Fruit fly (Drosophila melanogaster) whole organism, embryonic: ENCODE results near the gene mei-218.

Experiments
- Blimp-1 ChIP-seq: fragments of 200-800 bp; sonication (Bioruptor generic); optimal IDR thresholded peaks from 3 replicates; lab custom pipeline; 2018; ENCODE audit warnings: missing biosample characterization, missing genetic modification characterization, mild to moderate bottlenecking, moderate library complexity, missing genetic modification reagents
- C15 ChIP-seq: fragments of 200-800 bp; sonication (Bioruptor generic); IDR thresholded peaks from 3 replicates; pipeline ENCODE4 v1.3.6; 2022; ENCODE audit warnings: missing biosample characterization, missing genetic modification characterization
- CG10267 ChIP-seq: fragments of 200-800 bp; sonication (Bioruptor generic); optimal IDR thresholded peaks from 2 replicates; lab custom pipeline; 2018; ENCODE audit warnings: missing biosample characterization, mild to moderate bottlenecking, missing genetic modification characterization, moderate library complexity
- CG10979 ChIP-seq: fragments of 200-800 bp; sonication (Bioruptor generic); optimal IDR thresholded peaks from 2 replicates; lab custom pipeline; 2018; ENCODE audit warnings: missing biosample characterization, mild to moderate bottlenecking, missing genetic modification characterization, moderate library complexity
- CG1233 ChIP-seq: fragments of 200-800 bp; sonication (Bioruptor generic); optimal IDR thresholded peaks from 4 replicates; lab custom pipeline; 2018; ENCODE audit warnings: missing biosample characterization, mild to moderate bottlenecking, missing genetic modification characterization
- CG13775 ChIP-seq: fragments of 200-800 bp; sonication (Bioruptor generic); optimal IDR thresholded peaks from 3 replicates; lab custom pipeline; 2017; ENCODE audit warnings: missing biosample characterization, mild to moderate bottlenecking, missing genetic modification characterization
- CG14710 ChIP-seq: fragments of 200-800 bp; sonication (Bioruptor generic); optimal IDR thresholded peaks from 3 replicates; lab custom pipeline; 2019; ENCODE audit warnings: missing biosample characterization, mild to moderate bottlenecking, missing genetic modification characterization, moderate library complexity
- CG17328 ChIP-seq: fragments of 200-800 bp; sonication (Bioruptor generic); IDR thresholded peaks from 2 replicates; pipeline ENCODE4 v1.3.6; 2022; ENCODE audit warnings: missing biosample characterization, missing genetic modification characterization
- CG17359 ChIP-seq: fragments of 200-800 bp; sonication (Bioruptor generic); optimal IDR thresholded peaks from 3 replicates; lab custom pipeline; 2018; ENCODE audit warnings: missing biosample characterization, mild to moderate bottlenecking, missing genetic modification characterization, moderate library complexity
- CG17612 ChIP-seq: fragments of 200-800 bp; sonication (Bioruptor generic); IDR thresholded peaks from 2 replicates; pipeline ENCODE4 v1.3.6; 2022; ENCODE audit warnings: missing biosample characterization, missing genetic modification characterization
- CG18262 ChIP-seq: fragments of 200-800 bp; optimal IDR thresholded peaks from 3 replicates; lab custom pipeline; 2019; ENCODE audit warnings: missing biosample characterization, mild to moderate bottlenecking, missing genetic modification characterization, moderate library complexity
- CG2889 ChIP-seq: fragments of 200-800 bp; sonication (Bioruptor generic); IDR thresholded peaks from 3 replicates; pipeline ENCODE4 v1.3.6; 2022; ENCODE audit warnings: missing biosample characterization, missing genetic modification characterization
- CG32532 ChIP-seq: fragments of 200-800 bp; sonication (Bioruptor generic); IDR thresholded peaks from 2 replicates; pipeline ENCODE4 v1.3.6; 2022; ENCODE audit warnings: missing biosample characterization, missing genetic modification characterization
- CG6791 ChIP-seq: fragments of 200-800 bp; sonication (Bioruptor generic); IDR thresholded peaks from 3 replicates; pipeline ENCODE4 v1.3.6; 2022; ENCODE audit warnings: missing biosample characterization, missing genetic modification characterization; ENCODE audit not compliant: partially characterized antibody
- CG7987 ChIP-seq: fragments of 200-800 bp; sonication (Bioruptor generic); optimal IDR thresholded peaks from 2 replicates; lab custom pipeline; 2018; ENCODE audit warnings: missing biosample characterization, mild to moderate bottlenecking, missing genetic modification characterization, moderate library complexity
- CG8281 ChIP-seq: fragments of 200-800 bp; sonication (Bioruptor generic); optimal IDR thresholded peaks from 2 replicates; lab custom pipeline; 2018; ENCODE audit warnings: missing biosample characterization, mild to moderate bottlenecking, missing genetic modification characterization, moderate library complexity
- CG8924 ChIP-seq: fragments of 200-800 bp; optimal IDR thresholded peaks from 3 replicates; lab custom pipeline; 2019; ENCODE audit warnings: missing biosample characterization, mild to moderate bottlenecking, missing genetic modification characterization, moderate library complexity
- CG9609 ChIP-seq: fragments of 200-800 bp; sonication (Bioruptor generic); optimal IDR thresholded peaks from 3 replicates; lab custom pipeline; 2016; ENCODE audit warnings: missing biosample characterization, missing genetic modification characterization
- CG9727 ChIP-seq: fragments of 200-800 bp; sonication (Bioruptor generic); optimal IDR thresholded peaks from 3 replicates; lab custom pipeline; 2017; ENCODE audit warnings: missing biosample characterization, mild to moderate bottlenecking, missing genetic modification characterization
- Dp ChIP-seq: fragments of 200-800 bp; sonication (Bioruptor generic); optimal IDR thresholded peaks from 2 replicates; lab custom pipeline; 2018; ENCODE audit warnings: missing biosample characterization, mild to moderate bottlenecking, missing genetic modification characterization, moderate library complexity
- Ets97D ChIP-seq: fragments of 200-800 bp; sonication (Bioruptor generic); optimal IDR thresholded peaks from 3 replicates; lab custom pipeline; 2016; ENCODE audit warnings: missing biosample characterization, missing genetic modification characterization
- Fer2 ChIP-seq: fragments of 200-800 bp; sonication (Bioruptor generic); optimal IDR thresholded peaks from 2 replicates; lab custom pipeline; 2018; ENCODE audit warnings: missing biosample characterization, mild to moderate bottlenecking, missing genetic modification characterization, moderate library complexity
- Gsc ChIP-seq: fragments of 200-800 bp; sonication (Bioruptor generic); IDR thresholded peaks from 2 replicates; pipeline ENCODE4 v1.3.6; 2022; ENCODE audit warnings: missing biosample characterization, missing genetic modification characterization
- Hr51 ChIP-seq, 2 experiments: fragments of 200-800 bp; sonication (Bioruptor generic); optimal IDR thresholded peaks; 2 replicates in 1 of 2; 3 replicates in 1 of 2; lab custom pipeline; 2016 to 2018; ENCODE audit warnings: missing biosample characterization in 2 of 2, missing genetic modification characterization in 2 of 2, mild to moderate bottlenecking in 1 of 2, moderate library complexity in 1 of 2
- MTF-1 ChIP-seq: fragments of 200-800 bp; sonication (Bioruptor generic); optimal IDR thresholded peaks from 2 replicates; lab custom pipeline; 2018; ENCODE audit warnings: missing biosample characterization, mild to moderate bottlenecking, missing genetic modification characterization, borderline replicate concordance
- NFAT ChIP-seq: fragments of 200-800 bp; sonication (Bioruptor generic); IDR thresholded peaks from 2 replicates; pipeline ENCODE4 v1.3.6; 2022; ENCODE audit warnings: missing biosample characterization, missing genetic modification characterization
- Nf-YC ChIP-seq: fragments of 200-800 bp; optimal IDR thresholded peaks from 3 replicates; lab custom pipeline; 2019; ENCODE audit warnings: missing biosample characterization, mild to moderate bottlenecking, missing genetic modification characterization, moderate library complexity
- Oli ChIP-seq: fragments of 200-800 bp; sonication (Bioruptor generic); optimal IDR thresholded peaks from 2 replicates; lab custom pipeline; 2018; ENCODE audit warnings: missing biosample characterization, mild to moderate bottlenecking, missing genetic modification characterization, moderate library complexity
- Pdp1 ChIP-seq, 2 experiments: fragments of 200-800 bp; sonication (Bioruptor generic); optimal IDR thresholded peaks; 3 replicates each; lab custom pipeline; 2016; ENCODE audit warnings: missing biosample characterization in 2 of 2, missing genetic modification characterization in 2 of 2, mild to moderate bottlenecking in 1 of 2, moderate library complexity in 1 of 2
- Ptx1 ChIP-seq: fragments of 200-800 bp; sonication (Bioruptor generic); IDR thresholded peaks from 2 replicates; pipeline ENCODE4 v1.3.6; 2022; ENCODE audit warnings: missing biosample characterization, missing genetic modification characterization
- Rx ChIP-seq: fragments of 200-800 bp; sonication (Bioruptor generic); IDR thresholded peaks from 2 replicates; pipeline ENCODE4 v1.3.6; 2022; ENCODE audit warnings: missing biosample characterization, missing genetic modification characterization
- Xbp1 ChIP-seq: fragments of 200-800 bp; sonication (Bioruptor generic); optimal IDR thresholded peaks from 3 replicates; lab custom pipeline; 2016; ENCODE audit warnings: missing biosample characterization, mild to moderate bottlenecking, missing genetic modification characterization
- az2 ChIP-seq: fragments of 200-800 bp; sonication (Bioruptor generic); optimal IDR thresholded peaks from 3 replicates; lab custom pipeline; 2016; ENCODE audit warnings: missing biosample characterization, missing genetic modification characterization
- crol ChIP-seq: fragments of 200-800 bp; sonication (Bioruptor generic); IDR thresholded peaks from 2 replicates; pipeline ENCODE4 v1.3.6; 2022; ENCODE audit warnings: missing biosample characterization, missing genetic modification characterization
- dan ChIP-seq: fragments of 200-800 bp; sonication (Bioruptor generic); IDR thresholded peaks from 2 replicates; pipeline ENCODE4 v1.3.6; 2022; ENCODE audit warnings: missing biosample characterization, missing genetic modification characterization
- danr ChIP-seq: fragments of 200-800 bp; sonication (Bioruptor generic); IDR thresholded peaks from 2 replicates; pipeline ENCODE4 v1.3.6; 2022; ENCODE audit warnings: missing biosample characterization, missing genetic modification characterization
- dmrt11E ChIP-seq: fragments of 200-800 bp; sonication (Bioruptor generic); optimal IDR thresholded peaks from 3 replicates; lab custom pipeline; 2018; ENCODE audit warnings: missing biosample characterization, mild to moderate bottlenecking, missing genetic modification characterization, moderate library complexity
- dmrt99B ChIP-seq: fragments of 200-800 bp; sonication (Bioruptor generic); optimal IDR thresholded peaks from 2 replicates; lab custom pipeline; 2018; ENCODE audit warnings: missing biosample characterization, mild to moderate bottlenecking, missing genetic modification characterization, moderate library complexity
- eve ChIP-seq, 2 experiments: fragments of >200 bp; optimal IDR thresholded peaks; 2 replicates each; lab custom pipeline; 2017; ENCODE audit warnings: missing biosample characterization in 2 of 2, missing genetic modification characterization in 2 of 2
- kay ChIP-seq: fragments of 200-800 bp; sonication (Bioruptor generic); optimal IDR thresholded peaks from 2 replicates; lab custom pipeline; 2016; ENCODE audit warnings: missing biosample characterization, missing genetic modification characterization
- ranshi ChIP-seq: fragments of 200-800 bp; sonication (Bioruptor generic); IDR thresholded peaks from 2 replicates; pipeline ENCODE4 v1.3.6; 2022; ENCODE audit warnings: missing biosample characterization, missing genetic modification characterization
- row ChIP-seq: fragments of 200-800 bp; sonication (Bioruptor generic); IDR thresholded peaks from 3 replicates; pipeline ENCODE4 v1.3.6; 2022; ENCODE audit warnings: missing biosample characterization, missing genetic modification characterization
- sisA ChIP-seq: fragments of 200-800 bp; sonication (Bioruptor generic); IDR thresholded peaks from 2 replicates; pipeline ENCODE4 v1.3.6; 2022; ENCODE audit warnings: missing biosample characterization, missing genetic modification characterization
- tin ChIP-seq: fragments of 200-800 bp; sonication (Bioruptor generic); optimal IDR thresholded peaks from 3 replicates; lab custom pipeline; 2016; ENCODE audit warnings: missing biosample characterization, missing genetic modification characterization
- wdn ChIP-seq: fragments of 200-800 bp; sonication (Bioruptor generic); IDR thresholded peaks from 2 replicates; pipeline ENCODE4 v1.3.6; 2022; ENCODE audit warnings: missing biosample characterization, missing genetic modification characterization
- zen ChIP-seq: fragments of 200-800 bp; sonication (Bioruptor generic); optimal IDR thresholded peaks from 3 replicates; lab custom pipeline; 2018; ENCODE audit warnings: missing biosample characterization, mild to moderate bottlenecking, missing genetic modification characterization, moderate library complexity
- zfh1 ChIP-seq: fragments of 200-800 bp; sonication (Bioruptor generic); IDR thresholded peaks from 3 replicates; pipeline ENCODE4 v1.3.6; 2022; ENCODE audit warnings: missing biosample characterization, missing genetic modification characterization

The mei-218 gene

dm6 chrX:17181264-17182198 lies 38.7 kb upstream of the mei-218 start (continued):
- no peak for TF ChIP-seq MTF-1 (GFP tag; lab: Kevin White, UChicago)
- TF ChIP-seq CG10267 (tag; lab: Kevin White, UChicago), result peak; percentile 3
- TF ChIP-seq kay, result no peak
- TF ChIP-seq dan, result no peak
- TF ChIP-seq Hr51 (GFP tag; optimal IDR thresholded peaks at IDR 0.05; lab: Kevin White, UChicago), result peak in 1 of 2 experiments; percentile 43
- peak; percentile 92 for TF ChIP-seq Blimp-1 (GFP tag; lab: Kevin White, UChicago)
- no peak for TF ChIP-seq C15 (GFP tag; lab: Robert Waterston, UW)
- no peak for TF ChIP-seq NFAT (GFP tag; lab: Robert Waterston, UW)
- TF ChIP-seq wdn (GFP tag; lab: Robert Waterston, UW), result 0 out of 2 replicates have a peak, but pooled peaks have one; percentile 16
- 0 out of 3 replicates have a peak, but pooled peaks have one; percentile 15 for TF ChIP-seq zfh1 (GFP tag; lab: Robert Waterston, UW)
- TF ChIP-seq CG17612, result no peak
- peak; percentile 47 for TF ChIP-seq dmrt99B
- no peak for TF ChIP-seq Gsc (GFP tag; lab: Robert Waterston, UW)
- no peak for TF ChIP-seq CG8281 (tag; lab: Kevin White, UChicago)
- TF ChIP-seq Nf-YC (tag; lab: Kevin White, UChicago), result peak; percentile 9
- peak; percentile 42 for TF ChIP-seq CG10979 (tag; lab: Kevin White, UChicago)
- TF ChIP-seq Oli (tag; lab: Kevin White, UChicago), result peak; percentile 13
- TF ChIP-seq ranshi (GFP tag; lab: Robert Waterston, UW), result peak; percentile 31; the same call in 1 of the 2 replicates
- no peak for TF ChIP-seq CG6791 (GFP tag; lab: Robert Waterston, UW)
- TF ChIP-seq CG32532, result peak; percentile 36; the same call in 1 of the 2 replicates
- TF ChIP-seq Rx (GFP tag; lab: Robert Waterston, UW), result no peak
- TF ChIP-seq tin (GFP tag; lab: Kevin White, UChicago), result no peak
- TF ChIP-seq sisA (GFP tag; lab: Robert Waterston, UW), result peak; percentile 34; the same call in 1 of the 2 replicates
- peak; percentile 62 for TF ChIP-seq CG18262 (tag; lab: Kevin White, UChicago)
- no peak for TF ChIP-seq Ets97D (GFP tag; lab: Kevin White, UChicago)
- peak in 1 of 2 experiments; percentile 7 for TF ChIP-seq Pdp1 (GFP tag; optimal IDR thresholded peaks at IDR 0.05; lab: Kevin White, UChicago)
- TF ChIP-seq CG1233 (GFP tag; lab: Kevin White, UChicago), result peak; percentile 6
- no peak for TF ChIP-seq Dp (GFP tag; lab: Kevin White, UChicago)
- peak; percentile 5 for TF ChIP-seq az2 (GFP tag; lab: Kevin White, UChicago)
- TF ChIP-seq row (GFP tag; lab: Robert Waterston, UW), result peak; percentile 32; the same call in 2 of the 3 replicates
- no peak for TF ChIP-seq dmrt11E (tag; lab: Kevin White, UChicago)
- peak; percentile 1 for TF ChIP-seq CG13775
- TF ChIP-seq Ptx1, result 0 out of 2 replicates have a peak, but pooled peaks have one; percentile 27
- peak; percentile 38; the same call in 1 of the 2 replicates for TF ChIP-seq CG17328 (GFP tag; lab: Robert Waterston, UW)
- TF ChIP-seq CG2889 (GFP tag; lab: Robert Waterston, UW), result no peak
- TF ChIP-seq CG9609 (GFP tag; lab: Kevin White, UChicago), result no peak
- no peak for TF ChIP-seq Fer2 (tag; lab: Kevin White, UChicago)
- peak; percentile 18 for TF ChIP-seq Xbp1
- TF ChIP-seq danr (GFP tag; lab: Robert Waterston, UW), result no peak
- TF ChIP-seq CG17359 (tag; lab: Kevin White, UChicago), result peak; percentile 55
- TF ChIP-seq crol (GFP tag; lab: Robert Waterston, UW), result peak; percentile 51; the same call in 1 of the 2 replicates
- TF ChIP-seq zen (tag; lab: Kevin White, UChicago), result peak; percentile 6
- TF ChIP-seq eve (GFP tag; optimal IDR thresholded peaks at IDR 0.05; lab: Kevin White, UChicago), result no peak
- TF ChIP-seq CG8924, result peak; percentile 36
- TF ChIP-seq CG14710 (tag; lab: Kevin White, UChicago), result peak; percentile 1
- no peak for TF ChIP-seq CG7987
- peak; percentile 37 for TF ChIP-seq CG9727
